Worm (Caenorhabditis elegans): ENCODE results near the gene nhr-256.

nhr-256 gene

DNA sequence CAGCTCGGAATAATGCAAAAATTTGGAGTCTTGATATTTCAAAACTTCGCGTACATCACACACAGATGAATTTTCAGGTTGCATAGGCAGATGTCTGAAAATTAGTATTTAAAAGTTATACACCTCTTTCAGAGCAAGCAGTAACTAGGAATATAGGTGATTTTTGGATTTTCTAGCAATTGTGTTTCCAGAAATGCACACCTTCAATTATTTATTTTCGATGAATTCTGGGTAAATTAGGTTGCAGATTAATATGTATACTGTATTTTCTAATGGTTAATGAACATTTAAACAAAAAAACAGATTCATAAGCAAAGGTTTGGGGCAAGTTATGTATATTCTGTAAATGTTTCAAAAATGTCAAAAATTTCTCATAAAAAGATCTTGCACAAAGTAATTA lies 2.5 kb upstream of the nhr-256 start, which contains the start of gene srab-25:
TSS of gene srab-25 (minus strand) at position 101 of the 400 bp plus-strand sequence.
- TF ChIP-seq him-1 (tag; optimal IDR thresholded peaks at IDR 0.05) (no peak), W03F9.2 (tag; optimal IDR thresholded peaks at IDR 0.05) (no peak), dao-5 (tag; optimal IDR thresholded peaks at IDR 0.05) (no peak)

DNA sequence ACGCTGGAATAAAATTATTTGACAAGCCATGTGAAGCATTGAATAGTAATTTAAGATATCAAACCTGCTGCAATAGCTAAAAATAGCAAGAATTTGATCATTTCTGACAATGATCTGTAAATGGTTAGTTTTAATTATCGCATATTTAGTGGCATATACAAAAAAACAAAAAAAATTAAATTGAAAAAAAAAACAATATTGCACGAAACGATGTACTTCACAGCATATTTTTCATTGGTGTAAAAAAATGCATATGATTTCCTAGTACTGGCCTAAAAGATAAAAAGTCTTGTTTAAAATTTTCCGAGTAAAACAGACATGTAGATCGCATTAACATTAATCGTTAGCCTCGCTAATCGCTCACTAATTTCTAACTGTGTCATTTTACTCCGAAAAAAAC lies 5.5 kb downstream of the nhr-256 start, which contains the start of gene ZK697.8:
TSS of gene ZK697.8 (minus strand) at position 101 of the 400 bp plus-strand sequence.
- TF ChIP-seq him-1 (tag; optimal IDR thresholded peaks at IDR 0.05) (no peak), dao-5 (tag; optimal IDR thresholded peaks at IDR 0.05) (no peak), W03F9.2 (tag; optimal IDR thresholded peaks at IDR 0.05) (no peak)

DNA sequence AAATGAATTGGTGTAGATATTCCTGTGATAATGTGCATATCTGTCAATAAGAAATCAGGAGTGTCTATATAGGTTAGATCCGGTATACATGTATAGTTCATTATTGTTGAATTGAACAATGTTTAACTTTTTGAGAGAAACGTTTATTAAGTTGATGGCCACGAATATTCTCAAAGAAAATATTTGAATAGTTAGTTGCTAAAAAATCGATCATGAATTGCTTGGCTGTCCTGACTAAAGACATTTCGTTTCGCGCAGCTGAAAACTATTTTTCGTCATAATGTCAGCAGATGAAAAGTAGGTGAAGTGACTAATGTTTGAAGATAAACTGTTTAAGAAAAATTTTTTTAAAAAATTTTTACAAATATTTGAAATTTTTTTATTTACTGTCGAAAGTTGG lies 7.9 kb downstream of the nhr-256 start, which contains the start of gene srh-199:
TSS of gene srh-199 (minus strand) at position 101 of the 400 bp plus-strand sequence.
- TF ChIP-seq dao-5 (tag; optimal IDR thresholded peaks at IDR 0.05) (no peak), W03F9.2 (tag; optimal IDR thresholded peaks at IDR 0.05) (no peak), him-1 (tag; optimal IDR thresholded peaks at IDR 0.05) (no peak)

DNA sequence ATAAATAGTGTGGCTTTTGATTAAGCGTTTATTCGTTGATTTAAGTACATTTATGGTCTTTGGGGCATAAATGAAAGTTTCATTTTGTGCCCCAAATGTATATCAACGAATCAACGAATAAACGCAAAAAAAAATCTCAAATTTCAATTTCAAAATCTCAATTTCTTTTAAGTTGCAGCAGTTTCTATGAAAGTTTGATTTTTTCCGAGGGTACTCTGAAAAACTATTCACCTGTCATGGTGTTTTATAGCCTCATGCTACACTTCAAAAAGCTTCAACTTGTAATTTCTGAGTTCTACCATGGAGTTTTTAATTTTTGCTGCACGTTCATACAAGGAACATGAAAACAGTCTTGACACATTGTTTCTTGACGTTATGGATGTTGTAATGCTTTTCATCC lies 8.9 kb downstream of the nhr-256 start, which contains the start of gene ZK697.1:
TSS of gene ZK697.1 (plus strand) at position 301 of the 400 bp plus-strand sequence.
- TF ChIP-seq dao-5 (tag; optimal IDR thresholded peaks at IDR 0.05): no peak
- no peak for TF ChIP-seq W03F9.2 (tag; optimal IDR thresholded peaks at IDR 0.05)
- no peak for TF ChIP-seq him-1 (tag; optimal IDR thresholded peaks at IDR 0.05)

DNA sequence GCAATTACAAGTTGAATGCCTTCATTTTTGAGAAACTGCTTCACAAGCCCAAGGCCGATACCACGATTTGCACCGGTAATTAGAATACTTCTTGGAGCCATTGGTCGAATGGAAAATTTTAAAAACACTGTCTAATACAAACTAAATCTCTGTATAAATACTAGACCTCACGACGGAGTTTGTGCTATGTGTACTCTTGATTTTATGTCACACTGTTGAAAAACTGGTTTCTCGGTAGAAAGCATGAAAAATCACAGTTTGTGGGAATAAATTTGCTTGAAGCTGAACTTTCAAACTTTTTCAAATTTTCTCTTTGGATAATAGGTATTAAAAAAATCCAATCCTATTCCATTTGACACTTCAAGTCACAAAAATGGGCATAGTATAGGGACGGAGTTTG lies 12.0 kb downstream of the nhr-256 start, which contains the start of gene ZK697.14:
TSS of gene ZK697.14 (minus strand) at position 101 of the 400 bp plus-strand sequence.
- no peak for TF ChIP-seq W03F9.2 (tag; optimal IDR thresholded peaks at IDR 0.05)
- TF ChIP-seq dao-5 (tag; optimal IDR thresholded peaks at IDR 0.05): no peak
- TF ChIP-seq him-1 (tag; optimal IDR thresholded peaks at IDR 0.05): no peak

DNA sequence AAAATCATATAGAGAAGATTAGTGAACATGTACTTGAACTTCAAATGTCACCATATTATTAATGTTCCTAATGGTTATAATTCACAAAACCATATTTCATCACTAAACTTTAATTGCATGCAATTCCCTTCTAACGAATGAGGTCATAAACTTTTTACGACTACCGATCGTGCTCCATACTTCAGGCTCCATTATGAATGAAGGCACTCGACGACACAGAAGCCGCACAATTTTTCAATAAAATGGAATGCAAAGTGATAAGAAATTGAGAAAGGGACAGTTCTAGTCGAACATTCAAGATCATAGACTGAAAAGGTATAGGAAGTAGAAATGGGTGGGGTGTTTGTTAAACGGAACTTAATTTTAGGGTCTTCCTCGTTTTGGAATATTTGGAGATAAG lies 12.5 kb downstream of the nhr-256 start:
- TF ChIP-seq him-1 (tag; optimal IDR thresholded peaks at IDR 0.05) (no peak), dao-5 (tag; optimal IDR thresholded peaks at IDR 0.05) (no peak), W03F9.2 (tag; optimal IDR thresholded peaks at IDR 0.05) (no peak)

DNA sequence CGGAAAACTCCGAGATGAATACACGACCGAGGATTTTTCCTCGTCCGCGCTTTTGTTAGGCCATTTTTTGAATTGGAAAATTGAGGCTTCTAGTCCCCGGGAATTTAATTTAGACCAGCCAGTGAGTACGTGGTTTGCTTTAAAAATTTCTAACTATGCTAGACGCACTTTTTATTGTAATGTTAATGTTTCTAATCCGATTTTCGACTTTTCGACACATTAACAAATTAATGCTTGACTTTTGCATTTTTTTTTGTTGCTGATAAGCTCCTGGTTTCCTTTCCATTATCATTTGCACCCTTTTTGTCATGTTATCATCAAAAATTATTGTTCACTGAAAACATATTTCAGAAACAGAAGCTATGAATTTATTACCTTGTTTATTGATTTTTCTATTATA lies 13.3 kb downstream of the nhr-256 start, which contains the start of gene clec-204:
TSS of gene clec-204 (plus strand) at position 301 of the 400 bp plus-strand sequence.
- TF ChIP-seq W03F9.2 (tag; optimal IDR thresholded peaks at IDR 0.05): no peak
- TF ChIP-seq dao-5 (tag; optimal IDR thresholded peaks at IDR 0.05): no peak
- no peak for TF ChIP-seq him-1 (tag; optimal IDR thresholded peaks at IDR 0.05)

DNA sequence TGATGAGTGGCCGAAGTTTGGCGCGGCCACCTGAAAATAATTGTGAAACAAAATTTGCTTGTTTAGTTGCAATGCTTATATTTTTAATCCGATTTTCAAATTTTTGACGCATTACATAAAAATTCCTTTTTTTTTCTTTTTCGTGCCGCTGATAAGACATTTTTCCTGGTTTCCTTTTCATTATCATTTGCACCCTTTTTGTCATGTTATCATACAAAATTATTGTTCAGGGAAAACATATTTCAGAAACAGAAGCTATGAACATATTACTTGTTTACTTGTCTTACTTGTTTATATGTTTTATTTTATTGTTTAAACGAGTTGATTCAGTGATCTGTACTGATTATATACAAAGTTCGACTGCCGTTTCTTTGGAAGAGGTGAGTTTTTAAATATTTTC lies 17.1 kb downstream of the nhr-256 start, which contains the start of gene clec-205:
TSS of gene clec-205 (plus strand) at position 212 of the 400 bp plus-strand sequence.
- TF ChIP-seq him-1 (tag; optimal IDR thresholded peaks at IDR 0.05): no peak
- TF ChIP-seq W03F9.2 (tag; optimal IDR thresholded peaks at IDR 0.05): no peak
- no peak for TF ChIP-seq dao-5 (tag; optimal IDR thresholded peaks at IDR 0.05)

DNA sequence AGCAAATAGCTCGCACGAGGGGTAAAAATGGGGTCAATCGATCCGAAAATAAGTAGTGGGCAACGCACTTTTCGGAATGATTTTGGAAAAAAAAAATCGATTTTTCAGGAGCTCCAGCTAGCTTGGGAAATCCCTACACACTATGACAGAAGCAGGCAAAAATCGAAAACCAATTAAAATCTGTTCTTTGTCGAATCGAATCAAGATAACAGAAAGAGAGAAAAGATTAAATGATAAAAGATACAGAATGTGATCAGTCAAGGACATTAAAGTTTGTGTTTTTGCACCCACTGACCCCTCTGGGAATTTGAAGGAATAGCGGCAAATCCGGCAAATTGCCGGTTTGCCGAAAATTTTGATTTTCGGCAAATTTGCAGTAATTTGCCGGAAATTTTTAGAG lies 23.9 kb downstream of the nhr-256 start:
- TF ChIP-seq him-1 (tag; optimal IDR thresholded peaks at IDR 0.05): no peak
- no peak for TF ChIP-seq dao-5 (tag; optimal IDR thresholded peaks at IDR 0.05)
- TF ChIP-seq W03F9.2 (tag; optimal IDR thresholded peaks at IDR 0.05): no peak

DNA sequence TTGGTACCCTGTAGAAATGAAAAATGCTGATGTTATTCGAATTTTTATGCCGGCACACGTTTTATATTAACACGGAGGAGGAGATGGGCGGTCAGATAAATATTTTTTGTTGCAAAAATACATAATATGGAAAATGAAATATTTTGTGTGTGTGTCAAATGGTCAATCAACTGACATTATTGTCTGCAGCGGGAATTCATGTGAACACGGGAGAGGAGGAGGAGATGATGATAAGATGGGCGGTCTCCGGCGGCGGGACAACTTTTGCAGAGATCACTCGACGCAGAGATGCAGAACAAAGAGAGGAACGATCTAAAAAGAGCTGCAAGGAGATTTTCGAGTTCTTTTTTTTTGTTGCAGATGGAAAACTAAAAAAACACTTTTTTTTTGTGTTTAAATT lies 28.2 kb downstream of the nhr-256 start, which contains the start of gene dhs-13:
TSS of gene dhs-13 (minus strand) at position 8 of the 400 bp plus-strand sequence.
- TF ChIP-seq W03F9.2 (tag; optimal IDR thresholded peaks at IDR 0.05) (no peak), dao-5 (tag; optimal IDR thresholded peaks at IDR 0.05) (no peak), him-1 (tag; optimal IDR thresholded peaks at IDR 0.05) (no peak)

DNA sequence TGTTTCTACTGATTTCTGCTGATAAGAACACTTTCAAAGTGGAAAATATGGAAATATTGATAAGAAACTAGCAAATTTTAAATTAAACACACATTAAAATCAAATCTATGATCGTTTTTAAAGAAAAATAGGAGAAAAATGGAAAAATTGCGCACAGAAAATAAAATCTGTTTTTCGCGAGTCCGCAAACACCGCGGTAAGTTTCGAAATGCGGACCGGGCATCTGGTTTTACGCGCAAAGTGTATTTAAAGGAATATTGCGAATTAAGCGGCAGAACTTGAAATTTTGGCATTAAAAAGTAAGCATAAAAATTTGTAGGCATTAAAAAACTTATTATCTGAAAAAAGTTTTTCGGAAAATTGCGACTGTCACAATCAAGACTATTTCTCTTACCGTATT lies 29.5 kb downstream of the nhr-256 start:
- TF ChIP-seq W03F9.2 (tag; optimal IDR thresholded peaks at IDR 0.05) (no peak), him-1 (tag; optimal IDR thresholded peaks at IDR 0.05) (no peak), dao-5 (tag; optimal IDR thresholded peaks at IDR 0.05) (no peak)

DNA sequence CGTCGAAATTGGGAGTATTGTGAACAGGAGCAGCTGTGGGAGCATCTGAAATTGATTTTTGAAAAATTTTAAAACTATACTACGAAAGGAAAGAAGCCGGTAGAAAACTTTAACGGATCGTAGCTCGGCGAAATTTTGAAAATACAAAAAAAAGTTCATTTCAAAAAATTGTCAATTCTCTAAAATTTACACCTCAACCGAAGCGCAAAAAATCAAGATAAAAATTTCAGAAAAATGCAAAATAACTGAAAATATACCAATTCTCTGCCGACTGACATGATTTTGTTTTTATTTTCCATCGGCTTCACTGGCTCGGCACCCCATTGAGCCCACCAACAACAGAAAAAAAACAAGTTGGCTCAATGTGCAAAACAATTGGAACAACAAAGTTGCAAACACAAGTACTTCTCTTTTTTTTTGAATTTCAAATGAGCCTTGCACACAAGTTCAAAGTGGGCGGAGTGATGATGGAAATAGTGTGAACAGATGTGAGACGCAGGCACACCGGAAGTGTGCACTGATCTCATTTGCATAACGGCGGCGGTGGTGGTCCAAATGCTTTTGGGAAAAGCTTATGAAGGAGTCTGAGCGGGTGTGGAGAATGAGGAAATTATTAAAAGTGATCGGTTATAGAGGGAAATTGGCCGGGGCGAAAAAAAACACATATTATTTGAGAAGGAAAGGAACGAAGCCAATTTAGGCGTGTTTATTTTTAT lies 31.5 kb downstream of the nhr-256 start, which contains the start of gene F36H9.7:
TSS of gene F36H9.7 (minus strand) at position 51 of the 716 bp plus-strand sequence.
- no peak for TF ChIP-seq dao-5 (tag; optimal IDR thresholded peaks at IDR 0.05)
- no peak for TF ChIP-seq him-1 (tag; optimal IDR thresholded peaks at IDR 0.05)
- no peak for TF ChIP-seq W03F9.2 (tag; optimal IDR thresholded peaks at IDR 0.05)

DNA sequence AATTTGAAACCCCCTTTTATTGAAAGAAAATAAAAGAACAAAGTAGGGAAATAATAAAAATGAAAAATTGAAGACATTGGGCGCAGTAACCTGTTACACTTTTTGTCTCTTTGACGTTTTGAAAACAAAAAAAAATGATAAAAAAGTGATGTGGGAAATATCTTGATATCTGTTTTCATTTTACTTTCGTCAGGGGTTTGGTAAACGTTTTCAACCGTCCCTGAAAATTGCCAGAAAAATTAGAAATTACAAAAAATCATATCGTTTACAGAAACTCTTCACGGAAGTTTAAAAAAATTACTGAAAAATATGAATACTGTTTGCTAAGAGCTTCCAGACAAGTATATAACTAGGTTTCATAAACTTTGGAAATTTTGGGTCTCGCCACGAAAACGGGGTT lies 35.6 kb downstream of the nhr-256 start, which contains the start of gene F36H9.4:
TSS of gene F36H9.4 (minus strand) at position 101 of the 400 bp plus-strand sequence.
- no peak for TF ChIP-seq W03F9.2 (tag; optimal IDR thresholded peaks at IDR 0.05)
- no peak for TF ChIP-seq him-1 (tag; optimal IDR thresholded peaks at IDR 0.05)
- no peak for TF ChIP-seq dao-5 (tag; optimal IDR thresholded peaks at IDR 0.05)

DNA sequence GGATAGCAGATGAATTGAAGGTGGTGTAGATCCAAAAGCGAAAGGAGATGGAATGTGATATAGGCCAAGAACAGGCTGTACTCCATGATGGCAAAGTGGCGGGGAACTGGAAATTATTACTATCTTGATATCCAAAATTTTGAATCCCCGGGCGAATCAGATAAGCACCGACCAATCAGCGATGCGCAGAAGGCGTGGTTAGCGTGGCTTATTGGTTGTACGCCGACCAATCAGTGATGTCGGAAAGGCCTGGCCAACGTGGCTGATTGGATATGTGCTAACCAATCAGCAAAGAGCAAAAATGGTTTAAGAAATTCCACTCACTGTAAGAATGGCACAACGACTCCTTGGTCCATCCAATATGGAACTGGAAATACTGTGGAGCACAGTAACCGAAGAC lies 36.4 kb downstream of the nhr-256 start:
- no peak for TF ChIP-seq dao-5 (tag; optimal IDR thresholded peaks at IDR 0.05)
- no peak for TF ChIP-seq him-1 (tag; optimal IDR thresholded peaks at IDR 0.05)
- no peak for TF ChIP-seq W03F9.2 (tag; optimal IDR thresholded peaks at IDR 0.05)

All from whole organism, L4/young adult.